Fruit fly (Drosophila melanogaster) whole organism, embryonic: Measurements from ENCODE around the gene ppk11.

Source experiments
- Atf6 ChIP-seq: fragments of 200-800 bp; sonication (Bioruptor generic); IDR thresholded peaks from 2 replicates; pipeline ENCODE4 v1.3.6; 2022; ENCODE audit warnings: missing biosample characterization, missing genetic modification characterization
- Bgb ChIP-seq: fragments of 200-800 bp; sonication (Bioruptor generic); IDR thresholded peaks from 2 replicates; pipeline ENCODE4 v1.3.6; 2022; ENCODE audit warnings: missing biosample characterization, missing genetic modification characterization; ENCODE audit not compliant: partially characterized antibody
- Blimp-1 ChIP-seq: fragments of 200-800 bp; sonication (Bioruptor generic); optimal IDR thresholded peaks from 3 replicates; lab custom pipeline; 2018; ENCODE audit warnings: missing biosample characterization, missing genetic modification characterization, mild to moderate bottlenecking, moderate library complexity, missing genetic modification reagents
- CG10431 ChIP-seq: fragments of 200-800 bp; sonication (Bioruptor generic); optimal IDR thresholded peaks from 3 replicates; lab custom pipeline; 2018; ENCODE audit warnings: missing biosample characterization, mild to moderate bottlenecking, missing genetic modification characterization
- CG10979 ChIP-seq: fragments of 200-800 bp; sonication (Bioruptor generic); optimal IDR thresholded peaks from 2 replicates; lab custom pipeline; 2018; ENCODE audit warnings: missing biosample characterization, mild to moderate bottlenecking, missing genetic modification characterization, moderate library complexity
- CG12391 ChIP-seq: fragments of 200-800 bp; sonication (Bioruptor generic); optimal IDR thresholded peaks from 3 replicates; lab custom pipeline; 2018; ENCODE audit warnings: missing biosample characterization, mild to moderate bottlenecking, missing genetic modification characterization, moderate library complexity
- CG13287 ChIP-seq: fragments of 200-800 bp; sonication (Bioruptor generic); IDR thresholded peaks from 2 replicates; pipeline ENCODE4 v1.3.6; 2022; ENCODE audit warnings: missing biosample characterization, missing genetic modification characterization; ENCODE audit not compliant: partially characterized antibody
- CG13775 ChIP-seq: fragments of 200-800 bp; sonication (Bioruptor generic); optimal IDR thresholded peaks from 3 replicates; lab custom pipeline; 2017; ENCODE audit warnings: missing biosample characterization, mild to moderate bottlenecking, missing genetic modification characterization
- CG16863 ChIP-seq: fragments of 200-800 bp; sonication (Bioruptor generic); optimal IDR thresholded peaks from 3 replicates; lab custom pipeline; 2016; ENCODE audit warnings: missing biosample characterization, missing genetic modification characterization
- CG17802 ChIP-seq: fragments of 200-800 bp; sonication (Bioruptor generic); optimal IDR thresholded peaks from 2 replicates; lab custom pipeline; 2018; ENCODE audit warnings: missing biosample characterization, mild to moderate bottlenecking, missing genetic modification characterization, moderate library complexity
- CG1832 ChIP-seq: fragments of 200-800 bp; sonication (Bioruptor generic); optimal IDR thresholded peaks from 2 replicates; lab custom pipeline; 2017; ENCODE audit warnings: missing biosample characterization, mild to moderate bottlenecking, missing genetic modification characterization, inconsistent platforms
- CG2199 ChIP-seq: fragments of 200-800 bp; sonication (Bioruptor generic); IDR thresholded peaks from 3 replicates; pipeline ENCODE4 v1.3.6; 2022; ENCODE audit warnings: missing biosample characterization, missing genetic modification characterization
- CG31365 ChIP-seq: fragments of 200-800 bp; sonication (Bioruptor generic); optimal IDR thresholded peaks from 2 replicates; lab custom pipeline; 2018; ENCODE audit warnings: missing biosample characterization, mild to moderate bottlenecking, missing genetic modification characterization
- CG32532 ChIP-seq: fragments of 200-800 bp; sonication (Bioruptor generic); IDR thresholded peaks from 2 replicates; pipeline ENCODE4 v1.3.6; 2022; ENCODE audit warnings: missing biosample characterization, missing genetic modification characterization
- CG3281 ChIP-seq: fragments of 200-800 bp; sonication (Bioruptor generic); optimal IDR thresholded peaks from 3 replicates; lab custom pipeline; 2017; ENCODE audit warnings: missing biosample characterization, mild to moderate bottlenecking, missing genetic modification characterization
- CG34224 ChIP-seq: fragments of 200-800 bp; sonication (Bioruptor generic); IDR thresholded peaks from 3 replicates; pipeline ENCODE4 v1.3.6; 2022; ENCODE audit warnings: missing biosample characterization, missing genetic modification characterization; ENCODE audit not compliant: partially characterized antibody
- CG3847 ChIP-seq: fragments of 200-800 bp; sonication (Bioruptor generic); IDR thresholded peaks from 2 replicates; pipeline ENCODE4 v1.3.6; 2022; ENCODE audit warnings: missing biosample characterization, missing genetic modification characterization
- CG4617 ChIP-seq: fragments of 200-800 bp; sonication (Bioruptor generic); optimal IDR thresholded peaks from 3 replicates; lab custom pipeline; 2016; ENCODE audit warnings: missing biosample characterization, missing genetic modification characterization, borderline replicate concordance
- CG6689 ChIP-seq: fragments of 200-800 bp; sonication (Bioruptor generic); IDR thresholded peaks from 2 replicates; pipeline ENCODE4 v1.3.6; 2022; ENCODE audit warnings: missing biosample characterization, missing genetic modification characterization
- CG7963 ChIP-seq: fragments of 200-800 bp; sonication (Bioruptor generic); IDR thresholded peaks from 3 replicates; pipeline ENCODE4 v1.3.6; 2022; ENCODE audit warnings: missing biosample characterization, missing genetic modification characterization; ENCODE audit not compliant: partially characterized antibody
- CrebB ChIP-seq: fragments of 200-800 bp; sonication (Bioruptor generic); optimal IDR thresholded peaks from 3 replicates; lab custom pipeline; 2018; ENCODE audit warnings: missing biosample characterization, mild to moderate bottlenecking, missing genetic modification characterization
- Deaf1 ChIP-seq: fragments of 200-800 bp; optimal IDR thresholded peaks from 3 replicates; lab custom pipeline; 2019; ENCODE audit warnings: missing biosample characterization, mild to moderate bottlenecking, missing genetic modification characterization, moderate library complexity
- Elba2 ChIP-seq: fragments of 200-800 bp; sonication (Bioruptor generic); optimal IDR thresholded peaks from 3 replicates; lab custom pipeline; 2016; ENCODE audit warnings: missing biosample characterization, missing genetic modification characterization
- H15 ChIP-seq: fragments of 200-800 bp; sonication (Bioruptor generic); IDR thresholded peaks from 3 replicates; pipeline ENCODE4 v1.3.6; 2022; ENCODE audit warnings: missing biosample characterization, missing genetic modification characterization
- Hey ChIP-seq: fragments of 200-800 bp; sonication (Bioruptor generic); optimal IDR thresholded peaks from 3 replicates; lab custom pipeline; 2018; ENCODE audit warnings: missing biosample characterization, mild to moderate bottlenecking, missing genetic modification characterization
- Mes4 ChIP-seq: fragments of 200-800 bp; sonication (Bioruptor generic); optimal IDR thresholded peaks from 2 replicates; lab custom pipeline; 2016; ENCODE audit warnings: missing biosample characterization, missing genetic modification characterization
- Mrtf ChIP-seq: fragments of 200-800 bp; sonication (Bioruptor generic); IDR thresholded peaks from 3 replicates; pipeline ENCODE4 v1.3.6; 2022; ENCODE audit warnings: missing biosample characterization, missing genetic modification characterization
- Myb ChIP-seq: fragments of 200-800 bp; sonication (Bioruptor generic); optimal IDR thresholded peaks from 2 replicates; lab custom pipeline; 2016; ENCODE audit warnings: missing biosample characterization, missing genetic modification characterization
- NFAT ChIP-seq: fragments of 200-800 bp; sonication (Bioruptor generic); IDR thresholded peaks from 2 replicates; pipeline ENCODE4 v1.3.6; 2022; ENCODE audit warnings: missing biosample characterization, missing genetic modification characterization
- Nf-YC ChIP-seq: fragments of 200-800 bp; optimal IDR thresholded peaks from 3 replicates; lab custom pipeline; 2019; ENCODE audit warnings: missing biosample characterization, mild to moderate bottlenecking, missing genetic modification characterization, moderate library complexity
- Tbp ChIP-seq: fragments of >200 bp; optimal IDR thresholded peaks from 2 replicates; lab custom pipeline; 2018; ENCODE audit warnings: missing biosample characterization, missing genetic modification characterization
- Xrp1 ChIP-seq: fragments of 200-800 bp; sonication (Bioruptor generic); IDR thresholded peaks from 2 replicates; pipeline ENCODE4 v1.3.6; 2022; ENCODE audit warnings: missing biosample characterization, missing genetic modification characterization
- ac ChIP-seq: fragments of 200-800 bp; sonication (Bioruptor generic); optimal IDR thresholded peaks from 3 replicates; lab custom pipeline; 2017; ENCODE audit warnings: missing biosample characterization, mild to moderate bottlenecking, missing genetic modification characterization
- ara ChIP-seq: fragments of 200-800 bp; sonication (Bioruptor generic); IDR thresholded peaks from 2 replicates; pipeline ENCODE4 v1.3.6; 2022; ENCODE audit warnings: missing biosample characterization, missing genetic modification characterization
- bowl ChIP-seq: fragments of 200-800 bp; sonication (Bioruptor generic); IDR thresholded peaks from 2 replicates; pipeline ENCODE4 v1.3.6; 2022; ENCODE audit warnings: missing biosample characterization, missing genetic modification characterization
- caup ChIP-seq: fragments of 200-800 bp; sonication (Bioruptor generic); optimal IDR thresholded peaks from 3 replicates; lab custom pipeline; 2017; ENCODE audit warnings: missing biosample characterization, mild to moderate bottlenecking, missing genetic modification characterization, moderate library complexity; ENCODE audit not compliant: severe bottlenecking
- ci ChIP-seq: fragments of 200-800 bp; sonication (Bioruptor generic); IDR thresholded peaks from 3 replicates; pipeline ENCODE4 v1.3.6; 2022; ENCODE audit warnings: missing biosample characterization, missing genetic modification characterization
- da ChIP-seq: fragments of 200-800 bp; sonication (Bioruptor generic); optimal IDR thresholded peaks from 2 replicates; lab custom pipeline; 2016; ENCODE audit warnings: missing biosample characterization, missing genetic modification characterization
- dm ChIP-seq: fragments of 200-800 bp; sonication (Bioruptor generic); optimal IDR thresholded peaks from 3 replicates; lab custom pipeline; 2016; ENCODE audit warnings: missing biosample characterization, missing genetic modification characterization
- gcm2 ChIP-seq: fragments of 200-800 bp; sonication (Bioruptor generic); optimal IDR thresholded peaks from 2 replicates; lab custom pipeline; 2016; ENCODE audit warnings: missing biosample characterization, missing genetic modification characterization
- insv ChIP-seq, 2 experiments: fragments of 200-800 bp; sonication (Bioruptor generic); optimal IDR thresholded peaks; 3 replicates each; lab custom pipeline; 2016 to 2018; ENCODE audit warnings: missing biosample characterization in 2 of 2, missing genetic modification characterization in 2 of 2
- ken ChIP-seq: fragments of 200-800 bp; sonication (Bioruptor generic); IDR thresholded peaks from 3 replicates; pipeline ENCODE4 v1.3.6; 2022; ENCODE audit warnings: missing biosample characterization, missing genetic modification characterization
- knrl ChIP-seq: fragments of 200-800 bp; sonication (Bioruptor generic); IDR thresholded peaks from 3 replicates; pipeline ENCODE4 v1.3.6; 2022; ENCODE audit warnings: missing biosample characterization, missing genetic modification characterization; ENCODE audit not compliant: partially characterized antibody
- pb ChIP-seq: fragments of 200-800 bp; sonication (Bioruptor generic); optimal IDR thresholded peaks from 3 replicates; lab custom pipeline; 2016; ENCODE audit warnings: missing biosample characterization, missing genetic modification characterization
- peb ChIP-seq: fragments of 200-800 bp; sonication (Bioruptor generic); IDR thresholded peaks from 2 replicates; pipeline ENCODE4 v1.3.6; 2022; ENCODE audit warnings: missing biosample characterization, missing genetic modification characterization
- pita ChIP-seq: fragments of 200-800 bp; sonication (Bioruptor generic); optimal IDR thresholded peaks from 2 replicates; lab custom pipeline; 2017; ENCODE audit warnings: missing biosample characterization, mild to moderate bottlenecking, missing genetic modification characterization
- pnt ChIP-seq: fragments of 200-800 bp; sonication (Bioruptor generic); optimal IDR thresholded peaks from 3 replicates; lab custom pipeline; 2016; ENCODE audit warnings: missing biosample characterization, missing genetic modification characterization
- sd ChIP-seq: fragments of 200-800 bp; sonication (Bioruptor generic); optimal IDR thresholded peaks from 3 replicates; lab custom pipeline; 2018; ENCODE audit warnings: missing biosample characterization, mild to moderate bottlenecking, missing genetic modification characterization, moderate library complexity
- sna ChIP-seq: fragments of 200-800 bp; sonication (Bioruptor generic); IDR thresholded peaks from 2 replicates; pipeline ENCODE4 v1.3.6; 2022; ENCODE audit warnings: missing biosample characterization, missing genetic modification characterization; ENCODE audit not compliant: partially characterized antibody
- stwl ChIP-seq: fragments of 200-800 bp; sonication (Bioruptor generic); optimal IDR thresholded peaks from 3 replicates; lab custom pipeline; 2018; ENCODE audit warnings: missing biosample characterization, mild to moderate bottlenecking, missing genetic modification characterization, moderate library complexity

The ppk11 gene

DNA sequence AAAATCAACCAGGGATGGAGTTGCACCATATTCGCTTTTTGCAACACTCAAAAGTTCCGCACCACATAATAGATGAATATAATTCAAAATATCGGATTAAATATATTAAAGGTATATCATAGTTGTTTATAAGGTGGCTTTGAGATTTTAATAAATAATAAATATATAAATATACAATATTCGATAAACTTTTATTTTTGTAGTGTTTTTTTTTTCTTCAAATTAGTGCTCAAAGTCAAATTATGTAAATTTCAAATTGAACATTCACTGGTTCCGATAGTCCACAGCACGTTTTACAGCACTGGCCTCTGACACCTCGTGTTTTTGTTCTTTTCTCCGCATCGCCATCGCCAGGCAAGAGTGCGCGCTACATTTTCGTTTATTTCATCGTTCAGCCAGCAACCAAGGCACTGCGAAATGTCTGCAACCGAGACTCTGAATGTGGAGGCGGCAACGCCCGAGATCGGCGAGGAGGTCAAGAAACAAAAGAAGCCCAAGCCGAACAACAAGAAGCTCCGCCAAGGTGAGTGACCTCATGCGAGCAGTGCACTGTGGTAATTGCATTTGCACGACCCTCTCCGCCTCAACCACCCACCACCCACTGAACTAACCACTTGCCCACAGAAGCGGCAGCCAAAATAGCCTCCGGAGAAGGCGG lies 11.5 kb downstream of the ppk11 start, which contains the start of the genes Taf11 and und (continued):
- peak; percentile 59 for TF ChIP-seq Bgb
- TF ChIP-seq knrl (GFP tag; lab: Robert Waterston, UW) = peak; percentile 86
- TF ChIP-seq pita (GFP tag; lab: Kevin White, UChicago) = no peak
- TF ChIP-seq CG7963 (GFP tag; lab: Robert Waterston, UW) = no peak
- no peak for TF ChIP-seq bowl (GFP tag; lab: Robert Waterston, UW)
- TF ChIP-seq CG2199 (GFP tag; lab: Robert Waterston, UW) = no peak
- no peak for TF ChIP-seq Mes4 (GFP tag; lab: Kevin White, UChicago)
- TF ChIP-seq Xrp1 (GFP tag; lab: Robert Waterston, UW) = peak; percentile 28; the same call in 1 of the 2 replicates
- no peak for TF ChIP-seq sd (tag; lab: Kevin White, UChicago)
- peak; percentile 60 for TF ChIP-seq CG3281
- no peak for TF ChIP-seq CG6689
- peak; percentile 71; the same call in 1 of the 2 replicates for TF ChIP-seq sna (GFP tag; lab: Robert Waterston, UW)
- TF ChIP-seq da (GFP tag; lab: Kevin White, UChicago) = no peak
- TF ChIP-seq Hey = no peak
- peak; percentile 13 for TF ChIP-seq Elba2
- no peak for TF ChIP-seq CG10431 (GFP tag; lab: Kevin White, UChicago)
- no peak for TF ChIP-seq pnt (GFP tag; lab: Kevin White, UChicago)
- no peak for TF ChIP-seq Deaf1
- TF ChIP-seq H15 = no peak
- peak; percentile 52 for TF ChIP-seq CG12391 (tag; lab: Kevin White, UChicago)
- TF ChIP-seq Mrtf (GFP tag; lab: Robert Waterston, UW) = no peak
- no peak for TF ChIP-seq CG1832 (GFP tag; lab: Kevin White, UChicago)
- TF ChIP-seq CG13775 (GFP tag; lab: Kevin White, UChicago) = peak; percentile 100
- TF ChIP-seq caup (GFP tag; lab: Kevin White, UChicago) = peak; percentile 13
- no peak for TF ChIP-seq Atf6 (GFP tag; lab: Robert Waterston, UW)
- TF ChIP-seq NFAT (GFP tag; lab: Robert Waterston, UW) = no peak
- no peak for TF ChIP-seq CrebB (tag; lab: Kevin White, UChicago)
- no peak for TF ChIP-seq pb
- no peak for TF ChIP-seq CG16863 (GFP tag; lab: Kevin White, UChicago)
- no peak for TF ChIP-seq CG31365
- TF ChIP-seq CG32532 = peak; percentile 44
- TF ChIP-seq ken (GFP tag; lab: Robert Waterston, UW) = no peak
- TF ChIP-seq CG17802 (tag; lab: Kevin White, UChicago) = no peak
- no peak for TF ChIP-seq Blimp-1 (GFP tag; lab: Kevin White, UChicago)
- TF ChIP-seq stwl (tag; lab: Kevin White, UChicago) = peak; percentile 52
- no peak for TF ChIP-seq ara (GFP tag; lab: Robert Waterston, UW)
- TF ChIP-seq peb (GFP tag; lab: Robert Waterston, UW) = no peak
- no peak for TF ChIP-seq Myb
- no peak for TF ChIP-seq ac (GFP tag; lab: Kevin White, UChicago)
- TF ChIP-seq Nf-YC = no peak
- peak; percentile 47; the same call in 2 of the 3 replicates for TF ChIP-seq CG34224 (GFP tag; lab: Robert Waterston, UW)
- TF ChIP-seq insv (GFP tag; optimal IDR thresholded peaks at IDR 0.05; lab: Kevin White, UChicago) = no peak
- peak; percentile 75 for TF ChIP-seq CG13287 (GFP tag; lab: Robert Waterston, UW)
- peak; percentile 46 for TF ChIP-seq CG4617 (GFP tag; lab: Kevin White, UChicago)
- TF ChIP-seq gcm2 = no peak
- peak; percentile 29 for TF ChIP-seq CG10979
- TF ChIP-seq Tbp (GFP tag; lab: Kevin White, UChicago) = no peak
- TF ChIP-seq CG3847 = peak; percentile 60
- peak; percentile 90 for TF ChIP-seq dm (GFP tag; lab: Kevin White, UChicago)
- TF ChIP-seq ci (GFP tag; lab: Robert Waterston, UW) = no peak
